Worm (Caenorhabditis elegans) whole organism, L4 larva: ENCODE results near the gene ocr-2.

ENCODE experiments used
- lin-1 ChIP-seq: fragments of 200-800 bp; sonication (Bioruptor generic); IDR thresholded peaks from 2 replicates; pipeline ENCODE4 v1.3.6; 2022; ENCODE audit warnings: missing genetic modification reagents, missing genetic modification characterization, missing compliant biosample characterization
- sdz-12 ChIP-seq: fragments of 200-800 bp; sonication (Bioruptor generic); optimal IDR thresholded peaks from 2 replicates; lab custom pipeline; 2018; ENCODE audit warnings: mild to moderate bottlenecking, missing genetic modification characterization, missing compliant biosample characterization
- set-16 ChIP-seq: fragments of 200-800 bp; sonication (Bioruptor generic); IDR thresholded peaks from 2 replicates; pipeline ENCODE4 v1.3.6; 2022; ENCODE audit warnings: missing genetic modification reagents, missing genetic modification characterization, missing compliant biosample characterization
- unc-62 ChIP-seq, 3 experiments: fragments of 150-350 bp in 1 of 3; sonication (generic microtip); optimal IDR thresholded peaks in 2 of 3; peaks in 1 of 3; 1 replicate in 1 of 3; 2 replicates in 2 of 3; lab custom pipeline; 2014 to 2017; ENCODE audit warnings: missing biosample characterization in 3 of 3, missing genetic modification characterization in 3 of 3, missing genetic modification reagents in 3 of 3, missing genotype in 1 of 3

The ocr-2 gene

DNA sequence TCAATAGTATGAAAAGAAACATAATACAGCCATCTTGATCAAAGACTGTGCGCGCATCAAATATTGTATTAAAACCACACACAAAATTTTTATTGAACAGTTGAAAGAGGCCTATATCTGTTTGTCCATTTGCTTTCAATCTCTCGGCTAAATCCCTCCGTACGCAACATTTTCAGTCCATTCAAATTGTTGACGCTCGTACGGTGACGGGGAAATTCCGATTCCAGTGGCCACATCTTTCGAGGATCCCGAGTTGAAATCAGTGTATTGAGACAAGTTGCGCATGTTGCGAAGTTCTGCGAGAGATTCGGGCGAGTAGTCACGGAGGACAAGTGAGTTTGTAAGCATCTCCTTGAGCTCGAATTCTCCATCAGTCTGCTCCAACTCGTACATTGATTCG, 55.4 kb downstream of the ocr-2 start:
- TF ChIP-seq lin-1 (no peak), sdz-12 (no peak), unc-62 (GFP tag; optimal IDR thresholded peaks at IDR 0.05 in 1 of 2; lab: Kevin White, UChicago) (peak in 1 of 2 experiments; percentile 94), unc-62 (tag; optimal IDR thresholded peaks at IDR 0.05; lab: Kevin White, UChicago) (no peak), set-16 (GFP tag; lab: Robert Waterston, UW) (no peak)
- TF ChIP-seq, all 104 proteins: peak for 1
